Worm (Caenorhabditis elegans) whole organism, L4/young adult: ENCODE results near the gene scl-1.

Experiments used
- W03F9.2 ChIP-seq: fragments of 150-350 bp; optimal IDR thresholded peaks from 2 replicates; lab custom pipeline; 2014; ENCODE audit warnings: missing biosample characterization, missing genetic modification characterization
- dao-5 ChIP-seq: sonication (generic microtip); optimal IDR thresholded peaks from 2 replicates; lab custom pipeline; 2016; ENCODE audit warnings: missing genotype, missing genetic modification characterization, moderate library complexity, missing compliant biosample characterization
- him-1 ChIP-seq: sonication (generic microtip); optimal IDR thresholded peaks from 2 replicates; lab custom pipeline; 2016; ENCODE audit warnings: missing genotype, missing genetic modification reagents, missing genetic modification characterization, missing compliant biosample characterization

Gene scl-1

DNA sequence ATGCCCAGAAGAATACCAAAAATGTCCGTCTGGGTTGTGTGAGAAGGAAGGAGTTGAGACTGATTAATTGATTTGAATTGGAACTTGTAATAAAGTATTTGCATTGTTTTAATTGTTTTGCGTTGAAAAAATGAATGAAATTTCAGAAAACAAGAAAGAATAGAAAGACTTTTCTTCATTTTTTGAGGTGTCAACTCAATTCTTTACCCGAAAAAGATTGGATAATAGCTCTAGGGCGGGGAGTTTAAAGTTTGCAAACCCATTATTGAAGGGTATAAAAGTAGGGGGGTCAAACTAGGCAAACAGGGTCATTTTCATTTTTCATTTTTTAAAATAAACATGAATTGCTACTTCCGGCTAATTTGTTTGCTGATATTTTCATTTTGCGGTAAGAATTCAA, 8.0 kb upstream of the scl-1 start, which contains the start of gene scl-10:
Gene scl-10 (plus strand): TSS at position 301 of the 400 bp plus-strand sequence.
- TF ChIP-seq W03F9.2 (tag; lab: Kevin White, UChicago) (no peak), him-1 (tag; lab: Kevin White, UChicago) (no peak)

DNA sequence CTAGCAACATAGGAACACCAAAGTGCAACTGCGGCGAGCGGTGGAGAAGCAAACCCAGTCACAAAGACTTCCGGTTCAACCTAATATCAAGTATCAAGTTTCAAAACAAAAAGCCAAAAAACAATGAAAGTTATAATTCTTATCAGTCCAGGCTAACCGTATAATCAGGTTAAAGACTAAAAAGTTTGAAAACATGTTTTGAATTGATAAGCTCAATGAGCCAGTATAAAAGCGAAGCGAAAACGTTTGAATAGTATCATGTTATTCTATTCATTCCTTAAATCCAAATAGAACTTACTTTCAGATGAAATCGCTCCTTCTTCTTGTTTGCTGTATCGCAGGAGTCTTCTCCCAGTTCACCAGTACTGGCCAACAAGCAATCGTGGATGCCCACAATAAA, 5.1 kb upstream of the scl-1 start, which contains the start of gene scl-11:
Gene scl-11 (plus strand): TSS at position 301 of the 400 bp plus-strand sequence.
- TF ChIP-seq him-1 (tag; lab: Kevin White, UChicago) (no peak), dao-5 (tag; lab: Kevin White, UChicago) (no peak), W03F9.2 (tag; lab: Kevin White, UChicago) (no peak)

DNA sequence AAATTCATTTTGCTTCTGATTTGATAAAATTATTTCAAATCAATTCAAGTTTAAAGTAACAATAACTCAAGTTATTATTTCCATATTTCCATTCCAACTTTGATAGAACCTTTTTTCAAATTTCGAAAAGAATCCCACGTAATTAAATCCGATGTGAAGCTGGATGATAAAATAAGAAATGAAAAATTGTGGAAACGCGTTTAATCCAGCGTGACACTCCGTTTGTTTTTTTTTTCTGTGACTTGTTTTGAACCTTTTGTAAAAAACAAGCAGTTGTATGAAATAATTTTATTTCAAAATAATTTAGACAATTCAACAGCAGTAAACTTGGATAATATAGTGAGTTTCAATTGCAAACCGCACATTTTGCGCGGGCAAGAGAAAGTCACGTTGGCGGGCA, 3.6 kb upstream of the scl-1 start, which contains the start of gene F49E11.7:
Gene F49E11.7 (plus strand): TSS at position 301 of the 400 bp plus-strand sequence.
- TF ChIP-seq dao-5 (tag; lab: Kevin White, UChicago) (no peak), him-1 (tag; lab: Kevin White, UChicago) (no peak), W03F9.2 (tag; lab: Kevin White, UChicago) (no peak)

DNA sequence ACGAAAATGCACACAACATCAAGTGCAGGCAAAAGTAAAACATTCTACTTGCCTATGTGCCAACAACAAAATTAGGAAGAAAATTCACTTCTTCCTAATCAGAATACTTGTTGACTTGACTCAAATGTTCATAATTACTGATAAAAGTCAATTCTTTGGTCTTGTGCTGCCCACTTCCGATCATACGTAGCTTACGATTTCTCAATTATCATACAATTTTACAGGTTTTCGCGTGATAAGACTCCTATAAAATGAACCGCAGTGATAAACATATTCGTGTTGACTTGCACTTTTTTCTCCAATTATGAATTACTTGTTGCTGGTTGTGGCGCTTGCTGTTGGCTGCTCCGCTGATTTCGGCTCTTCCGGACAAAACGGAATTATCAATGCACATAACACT, 1.3 kb downstream of the scl-1 start, which contains the start of gene scl-2:
Gene scl-2 (plus strand): TSS at position 293 of the 400 bp plus-strand sequence.
- TF ChIP-seq him-1 (tag; lab: Kevin White, UChicago) (no peak), dao-5 (tag; lab: Kevin White, UChicago) (no peak), W03F9.2 (tag; lab: Kevin White, UChicago) (no peak)

DNA sequence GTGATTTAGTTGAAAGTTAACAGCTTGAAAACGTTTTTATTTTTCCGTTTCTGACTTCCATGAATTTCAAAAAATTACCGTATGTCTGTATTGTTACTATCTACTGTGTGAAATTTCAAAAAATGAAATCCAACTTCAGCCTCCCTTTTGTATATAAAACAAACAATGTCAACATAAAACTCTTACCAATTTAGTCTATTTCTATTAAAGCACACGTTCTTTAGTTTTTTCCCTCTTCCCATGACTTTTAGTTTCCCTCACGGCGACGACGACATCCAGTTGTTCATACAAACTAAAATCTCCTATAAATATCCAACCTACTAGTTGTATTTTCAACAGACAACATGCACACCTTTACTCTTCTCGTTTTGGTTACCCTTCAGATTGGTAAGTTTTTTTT, 3.2 kb downstream of the scl-1 start, which contains the start of gene scl-3:
Gene scl-3 (plus strand): TSS at position 301 of the 400 bp plus-strand sequence.
- TF ChIP-seq dao-5 (tag; lab: Kevin White, UChicago) (no peak), him-1 (tag; lab: Kevin White, UChicago) (no peak), W03F9.2 (tag; lab: Kevin White, UChicago) (no peak)

DNA sequence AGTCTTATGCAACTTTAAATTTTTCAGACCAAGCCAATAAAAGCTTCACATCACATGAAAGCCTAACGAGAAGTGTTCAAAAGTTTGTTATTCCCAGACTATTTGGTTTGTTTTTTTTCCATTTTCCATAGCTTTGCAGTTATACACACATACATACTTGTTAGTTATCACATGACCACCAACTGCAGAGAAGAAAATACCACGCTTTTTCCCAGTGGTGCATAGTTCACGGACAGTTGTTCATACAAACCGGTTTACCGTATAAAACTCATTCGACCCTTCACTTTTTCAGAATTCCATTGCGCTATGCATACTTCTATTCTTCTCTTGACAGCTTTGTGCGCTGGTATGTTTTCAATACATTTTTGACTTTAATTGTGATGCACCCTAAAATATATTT, 7.6 kb downstream of the scl-1 start, which contains the start of gene scl-5:
Gene scl-5 (plus strand): TSS at position 301 of the 400 bp plus-strand sequence.
- no peak for TF ChIP-seq dao-5 (tag; lab: Kevin White, UChicago)
- no peak for TF ChIP-seq him-1 (tag; lab: Kevin White, UChicago)
- TF ChIP-seq W03F9.2 (tag; lab: Kevin White, UChicago), result no peak

DNA sequence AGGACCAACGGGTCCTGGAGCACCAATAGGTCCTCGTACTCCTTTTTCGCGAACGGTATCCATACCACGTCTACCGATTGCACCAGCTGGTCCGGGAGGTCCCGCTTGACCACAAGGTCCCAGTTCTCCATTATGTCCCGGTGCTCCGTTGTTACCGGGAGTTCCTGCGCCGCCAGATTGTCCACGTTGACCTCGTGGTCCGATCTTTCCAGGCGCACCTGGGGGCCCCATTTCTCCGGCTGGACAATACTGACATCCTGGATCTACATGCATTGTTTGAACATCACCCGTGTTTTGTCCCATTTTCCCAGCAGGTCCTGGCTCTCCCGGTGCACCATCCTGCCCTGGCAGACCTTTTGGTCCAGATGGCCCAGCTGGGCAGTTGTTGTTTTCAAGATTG, 9.9 kb downstream of the scl-1 start:
- TF ChIP-seq W03F9.2 (tag; lab: Kevin White, UChicago) (no peak), him-1 (tag; lab: Kevin White, UChicago) (no peak), dao-5 (tag; lab: Kevin White, UChicago) (no peak)

DNA sequence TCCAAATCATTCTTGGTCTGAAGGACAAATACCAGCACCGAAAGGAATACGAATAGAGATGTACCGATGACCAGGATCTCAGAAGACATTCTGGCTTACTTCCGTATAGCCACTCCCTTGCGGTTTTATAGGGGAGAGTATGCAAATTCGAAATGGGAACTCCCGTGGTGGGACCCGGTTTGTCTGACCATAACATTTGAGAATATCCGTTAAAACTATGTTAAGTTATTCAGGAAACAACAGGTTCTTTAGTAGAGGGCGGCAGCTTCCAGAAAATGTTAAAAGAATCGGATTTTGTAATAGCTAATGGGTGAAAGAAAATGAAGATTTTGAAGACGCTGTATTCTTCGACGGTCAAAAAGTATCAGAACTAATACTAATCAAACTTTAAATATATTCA, 11.1 kb downstream of the scl-1 start, which contains the start of gene col-131:
Gene col-131 (minus strand): TSS at position 101 of the 400 bp plus-strand sequence.
- TF ChIP-seq him-1 (tag; lab: Kevin White, UChicago) (no peak), W03F9.2 (tag; lab: Kevin White, UChicago) (no peak), dao-5 (tag; lab: Kevin White, UChicago) (no peak)

DNA sequence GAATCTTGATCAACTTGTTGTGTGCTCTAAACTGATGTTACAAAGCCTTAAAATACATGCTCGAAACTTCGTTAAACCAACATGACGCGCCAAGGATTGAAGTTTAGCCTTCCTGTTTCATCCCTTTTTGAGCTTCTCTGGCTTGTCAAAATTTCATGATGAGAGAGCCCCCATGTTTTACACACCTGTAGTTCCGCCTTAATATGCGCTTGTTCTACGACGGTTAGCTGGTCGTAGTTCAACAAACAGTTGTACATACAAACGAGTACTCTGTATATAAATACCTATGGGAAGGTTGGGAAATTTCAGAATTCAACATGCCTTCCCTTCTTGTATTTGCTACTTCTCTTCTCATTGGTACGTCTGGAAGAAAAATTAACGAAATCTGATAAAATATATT, 12.3 kb downstream of the scl-1 start, which contains the start of gene scl-6:
Gene scl-6 (plus strand): TSS at position 301 of the 400 bp plus-strand sequence.
- TF ChIP-seq W03F9.2 (tag; lab: Kevin White, UChicago) (no peak), dao-5 (tag; lab: Kevin White, UChicago) (no peak), him-1 (tag; lab: Kevin White, UChicago) (no peak)

DNA sequence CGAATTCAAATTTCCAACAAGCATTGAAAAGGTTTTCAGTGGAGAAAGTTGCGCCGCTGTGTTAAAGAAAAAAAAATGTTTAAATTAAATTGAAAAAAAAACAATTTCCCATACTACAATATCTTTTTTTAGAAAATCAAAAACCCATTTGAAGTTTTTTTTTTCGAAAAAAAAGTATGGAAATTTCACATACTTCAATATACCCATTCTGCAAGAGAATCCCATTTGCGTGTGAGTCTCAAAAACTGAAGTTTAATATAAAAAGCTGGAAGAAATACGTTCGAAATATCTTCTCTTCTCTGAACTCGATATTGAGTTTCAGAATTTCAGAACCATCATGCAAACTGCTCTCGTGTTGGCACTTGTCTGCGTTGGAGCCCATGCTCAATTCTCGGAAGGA, 14.0 kb downstream of the scl-1 start, which contains the start of gene scl-7:
Gene scl-7 (plus strand): TSS at position 301 of the 400 bp plus-strand sequence.
- TF ChIP-seq W03F9.2 (tag; lab: Kevin White, UChicago), result no peak
- no peak for TF ChIP-seq him-1 (tag; lab: Kevin White, UChicago)
- TF ChIP-seq dao-5 (tag; lab: Kevin White, UChicago), result no peak

DNA sequence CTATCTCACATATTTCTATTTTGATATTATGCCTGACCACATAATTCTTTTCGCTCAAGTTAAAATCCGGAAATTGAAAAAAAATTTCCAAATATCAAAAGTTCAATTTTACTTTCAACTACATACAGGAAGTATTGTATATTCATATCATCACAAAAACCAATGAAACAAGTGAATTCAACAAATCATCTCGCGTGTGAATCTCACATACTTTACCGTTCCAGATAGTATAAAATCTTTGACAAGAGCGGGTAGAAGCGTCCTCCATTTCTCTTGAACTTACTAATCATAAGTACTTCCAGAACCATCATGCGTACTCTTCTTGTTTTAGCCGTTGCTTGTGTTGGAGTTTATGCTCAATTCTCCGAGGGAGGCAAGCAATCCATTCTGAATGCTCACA, 15.3 kb downstream of the scl-1 start, which contains the start of gene scl-8:
Gene scl-8 (plus strand): TSS at position 301 of the 400 bp plus-strand sequence.
- no peak for TF ChIP-seq W03F9.2 (tag; lab: Kevin White, UChicago)
- TF ChIP-seq him-1 (tag; lab: Kevin White, UChicago), result no peak
- no peak for TF ChIP-seq dao-5 (tag; lab: Kevin White, UChicago)

DNA sequence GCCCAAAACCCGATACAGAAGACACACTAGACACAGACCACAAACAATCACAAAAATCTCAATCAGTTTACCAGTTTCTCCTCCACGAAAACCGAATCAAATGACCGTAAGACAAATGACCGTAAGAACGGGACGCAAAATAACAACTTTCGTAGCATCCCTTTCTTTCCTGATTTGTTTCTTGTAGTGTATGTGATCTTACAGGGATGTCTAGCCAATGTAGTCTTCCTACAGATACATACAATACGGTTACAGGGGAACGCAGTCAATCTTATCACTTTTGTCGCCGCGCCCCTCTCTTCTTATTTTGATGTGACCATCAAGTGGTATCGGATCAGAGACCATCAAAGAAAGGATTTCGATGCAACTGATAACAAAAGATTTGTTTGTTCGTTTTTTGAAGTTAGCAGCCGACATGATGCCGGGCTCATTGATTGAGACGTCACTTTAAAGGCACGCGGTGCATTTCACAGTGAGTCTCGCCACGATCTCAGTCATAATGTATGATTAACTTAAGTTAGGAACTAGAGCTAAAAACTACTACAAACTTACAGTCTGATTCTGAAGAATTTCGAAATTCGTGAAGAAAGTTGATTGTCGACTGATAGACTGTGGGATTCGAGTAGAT, 19.6 kb downstream of the scl-1 start:
- TF ChIP-seq him-1 (tag; lab: Kevin White, UChicago), result no peak

DNA sequence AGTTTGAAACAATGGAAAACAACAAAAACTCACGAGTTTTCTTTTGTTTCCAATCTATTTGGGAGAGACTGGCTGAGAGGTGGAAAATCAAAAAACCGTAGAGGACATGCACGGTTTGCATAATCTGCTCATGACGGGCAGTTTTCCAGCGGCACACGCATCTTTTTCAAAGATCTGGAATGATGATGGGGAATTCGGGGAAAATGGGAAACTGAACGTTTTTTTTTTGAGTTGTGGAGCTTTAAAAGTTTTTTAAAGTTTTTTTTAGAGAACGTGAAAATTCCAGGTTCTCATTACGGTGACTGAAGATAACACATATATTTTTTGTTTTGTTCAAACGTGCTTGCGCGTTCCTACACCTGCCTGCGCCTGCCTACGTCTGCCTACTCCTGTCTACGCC, 20.5 kb downstream of the scl-1 start, which contains the start of gene C39E9.7:
Gene C39E9.7 (minus strand): TSS at position 101 of the 400 bp plus-strand sequence.
- no peak for TF ChIP-seq him-1 (tag; lab: Kevin White, UChicago)
- no peak for TF ChIP-seq dao-5 (tag; lab: Kevin White, UChicago)
- no peak for TF ChIP-seq W03F9.2 (tag; lab: Kevin White, UChicago)
